Worm (Caenorhabditis elegans): ENCODE data around the gene ttr-54.

ttr-54 gene

DNA sequence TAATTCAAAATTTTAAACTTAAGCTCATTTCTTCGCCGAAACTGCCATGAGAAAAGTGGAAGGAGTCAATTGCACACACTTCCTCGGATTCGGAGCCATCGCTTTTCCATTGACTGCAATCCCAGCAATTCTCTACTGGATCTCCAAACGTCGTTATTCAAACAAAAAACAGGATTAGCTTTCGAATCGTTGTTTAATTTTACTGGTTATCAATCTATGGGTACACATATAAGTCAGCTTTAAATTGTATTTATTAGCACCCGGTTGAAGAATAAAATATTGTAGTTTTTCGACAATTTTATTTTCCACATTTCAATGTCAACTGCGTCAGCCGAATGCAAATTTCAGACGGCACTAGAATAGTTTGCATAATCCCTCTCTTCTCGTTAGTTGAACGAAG, 25.6 kb upstream of the ttr-54 start, which contains the start of gene glt-3:
TSS of gene glt-3 (plus strand) at position 301 of the 400 bp plus-strand sequence.
- TF ChIP-seq lag-1 (GFP tag; IDR thresholded peaks at IDR 0.05) (no peak), bed-1 (GFP tag; IDR thresholded peaks at IDR 0.05) (no peak), T26A5.8 (tag; optimal IDR thresholded peaks at IDR 0.05) (no peak), ztf-26 (tag; optimal IDR thresholded peaks at IDR 0.05) (no peak), madf-8 (GFP tag; conservative IDR thresholded peaks at IDR 0.05) (no peak), nhr-27 (tag; optimal IDR thresholded peaks at IDR 0.05) (no peak), rec-8 (tag; optimal IDR thresholded peaks at IDR 0.05) (no peak), attf-6 (GFP tag; IDR thresholded peaks at IDR 0.05) (no peak), somi-1 (GFP tag; optimal IDR thresholded peaks at IDR 0.05) (no peak)

DNA sequence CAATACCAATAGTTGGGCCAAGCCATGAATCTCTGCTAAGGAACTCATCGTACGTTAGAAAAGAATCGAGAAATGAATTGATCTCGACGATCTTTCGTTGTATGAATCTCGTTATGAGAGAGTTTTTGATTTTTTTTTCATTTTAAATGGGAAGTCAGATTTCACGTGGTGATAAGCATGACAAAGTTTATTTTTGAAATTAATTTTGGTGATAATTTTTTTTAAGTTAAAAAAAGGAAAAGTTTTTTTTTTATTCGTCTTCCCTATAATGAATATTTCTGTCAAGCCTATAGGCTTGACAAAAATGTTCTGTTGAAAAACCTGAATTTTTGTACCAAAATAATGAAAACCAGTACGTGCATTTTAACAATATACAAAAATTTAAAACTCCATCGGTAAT, 19.8 kb upstream of the ttr-54 start, which contains the start of gene K08F4.5:
TSS of gene K08F4.5 (minus strand) at position 101 of the 400 bp plus-strand sequence.
- TF ChIP-seq ZK185.1 (tag; optimal IDR thresholded peaks at IDR 0.05; ENCODE audit: poor library complexity, severe bottlenecking) (no peak), nhr-179 (tag; optimal IDR thresholded peaks at IDR 0.05) (no peak)

DNA sequence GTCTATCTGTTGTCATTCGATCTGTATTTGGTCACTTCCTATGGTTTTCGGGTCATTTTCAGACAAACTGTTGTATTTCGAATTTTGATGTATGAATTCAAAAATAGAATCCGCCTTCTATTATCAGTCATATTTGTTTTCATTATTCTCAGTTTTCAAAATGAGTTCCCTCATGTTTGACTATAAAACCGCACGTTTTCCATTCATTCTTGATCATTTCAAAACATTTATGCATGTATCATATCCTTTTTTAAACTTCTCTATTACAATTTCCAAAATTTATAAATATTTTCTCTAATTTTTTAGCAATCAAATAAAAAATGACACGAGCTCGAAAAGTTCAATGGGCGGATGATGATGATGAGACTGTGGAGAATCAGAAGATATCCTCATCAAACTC, 17.8 kb upstream of the ttr-54 start, which contains the start of gene K08F4.12:
TSS of gene K08F4.12 (plus strand) at position 301 of the 400 bp plus-strand sequence.
- TF ChIP-seq ztf-28 (GFP tag; IDR thresholded peaks at IDR 0.05), result no peak
- TF ChIP-seq F39B2.1 (GFP tag; IDR thresholded peaks at IDR 0.05), result no peak
- TF ChIP-seq F33H1.4 (GFP tag; IDR thresholded peaks at IDR 0.05), result no peak
- TF ChIP-seq ceh-100 (GFP tag; IDR thresholded peaks at IDR 0.05), result no peak
- no peak for TF ChIP-seq hlh-26 (GFP tag; conservative IDR thresholded peaks at IDR 0.05)
- TF ChIP-seq madf-8 (GFP tag; conservative IDR thresholded peaks at IDR 0.05), result no peak
- no peak for TF ChIP-seq nfyb-1 (GFP tag; IDR thresholded peaks at IDR 0.05)
- no peak for TF ChIP-seq ets-4 (GFP tag; optimal IDR thresholded peaks at IDR 0.05)

DNA sequence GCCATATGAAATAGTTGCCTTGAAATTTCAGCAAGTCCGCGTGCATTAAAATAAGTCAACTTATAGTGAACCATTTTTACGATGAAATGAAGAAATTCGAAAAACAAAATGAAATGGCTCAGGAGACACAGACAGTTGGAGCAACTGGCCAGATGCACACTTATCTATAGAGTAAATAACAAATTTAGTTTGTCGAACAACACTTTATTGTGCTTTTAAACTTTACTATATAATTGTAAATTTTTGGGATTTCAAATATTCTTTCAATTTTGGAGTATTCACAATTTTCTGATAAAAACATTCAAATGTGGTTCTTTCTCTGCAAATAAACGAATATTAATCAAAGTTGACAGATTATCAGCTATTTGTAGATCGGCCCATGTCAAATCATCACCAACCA, 15.4 kb upstream of the ttr-54 start, which contains the start of gene gst-3:
TSS of gene gst-3 (minus strand) at position 101 of the 400 bp plus-strand sequence.
- TF ChIP-seq snpc-1.1 (tag; optimal IDR thresholded peaks at IDR 0.05; ENCODE audit: insufficient read depth), result no peak
- no peak for TF ChIP-seq F57C9.4 (tag; optimal IDR thresholded peaks at IDR 0.05)
- TF ChIP-seq attf-5 (GFP tag; optimal IDR thresholded peaks at IDR 0.05), result no peak
- TF ChIP-seq ztf-26 (tag; optimal IDR thresholded peaks at IDR 0.05), result no peak
- no peak for TF ChIP-seq ztf-3 (GFP tag; optimal IDR thresholded peaks at IDR 0.05)
- TF ChIP-seq lsy-27 (tag; optimal IDR thresholded peaks at IDR 0.05; ENCODE audit: borderline replicate concordance, insufficient read depth), result no peak
- no peak for TF ChIP-seq snpc-4 (GFP tag; optimal IDR thresholded peaks at IDR 0.05)
- TF ChIP-seq snpc-4 (tag; optimal IDR thresholded peaks at IDR 0.05), result no peak

- TF ChIP-seq rec-8 (tag; optimal IDR thresholded peaks at IDR 0.05) (no peak), cebp-1 (GFP tag; IDR thresholded peaks at IDR 0.05) (no peak), cebp-1 (tag; optimal IDR thresholded peaks at IDR 0.05) (no peak), lin-35 (GFP tag; optimal IDR thresholded peaks at IDR 0.05) (no peak), lir-1 (GFP tag; conservative IDR thresholded peaks at IDR 0.05) (no peak), snpc-1.1 (tag; optimal IDR thresholded peaks at IDR 0.05; ENCODE audit: insufficient read depth) (no peak), lag-1 (GFP tag; IDR thresholded peaks at IDR 0.05) (no peak), lsy-27 (tag; optimal IDR thresholded peaks at IDR 0.05; ENCODE audit: borderline replicate concordance, insufficient read depth) (no peak), pha-4 (tag; optimal IDR thresholded peaks at IDR 0.05) (no peak), bed-1 (GFP tag; IDR thresholded peaks at IDR 0.05) (no peak), F39B2.1 (GFP tag; IDR thresholded peaks at IDR 0.05) (no peak), ets-4 (GFP tag; optimal IDR thresholded peaks at IDR 0.05) (no peak), mxl-1 (tag; optimal IDR thresholded peaks at IDR 0.05) (no peak)
Measured at ce11 chrIV:10141930-10142505, 13.6 kb upstream of the ttr-54 start, which contains the start of the genes gst-2, gst-4 and dhs-12. TSS of gene gst-2 (minus strand) at chrIV:10142061. TSS of gene gst-4 (plus strand) at chrIV:10142225. TSS of gene dhs-12 (plus strand) at chrIV:10142455.

All from whole organism, young adult.